Fruit fly (Drosophila melanogaster) whole organism, larva: ENCODE results near the gene CG10214.

Experiments used
- noc ChIP-seq: fragments of 200-800 bp; sonication (Bioruptor generic); optimal IDR thresholded peaks from 3 replicates; lab custom pipeline; 2019; ENCODE audit warnings: missing biosample characterization, mild to moderate bottlenecking, missing genetic modification characterization, moderate library complexity

Gene CG10214

dm6 chr3R:23733771-23734170, 33.5 kb downstream of the CG10214 start:
- no peak for TF ChIP-seq noc (tag; lab: Kevin White, UChicago)

- TF ChIP-seq noc (tag; lab: Kevin White, UChicago) = no peak
Measured at dm6 chr3R:23732990-23733512, 34.2 kb downstream of the CG10214 start, which contains the start of the genes Hmgcr and Rpn9. TSS of gene Hmgcr (plus strand) at chr3R:23733324. TSS of gene Rpn9 (minus strand) at chr3R:23733462.

dm6 chr3R:23732533-23732932, 34.8 kb downstream of the CG10214 start:
- TF ChIP-seq noc (tag; lab: Kevin White, UChicago) = no peak

dm6 chr3R:23730472-23730801, 36.9 kb downstream of the CG10214 start:
- TF ChIP-seq noc (tag; lab: Kevin White, UChicago) = no peak

dm6 chr3R:23729632-23730471, 37.4 kb downstream of the CG10214 start:
- TF ChIP-seq noc (tag; lab: Kevin White, UChicago) = no peak

dm6 chr3R:23729066-23729465, 38.2 kb downstream of the CG10214 start:
- peak; percentile 78 for TF ChIP-seq noc (tag; lab: Kevin White, UChicago)

- no peak for TF ChIP-seq noc (tag; lab: Kevin White, UChicago)
Measured at dm6 chr3R:23728086-23728485, 39.2 kb downstream of the CG10214 start.

dm6 chr3R:23727657-23728056, 39.6 kb downstream of the CG10214 start:
- peak; percentile 69 for TF ChIP-seq noc (tag; lab: Kevin White, UChicago)

dm6 chr3R:23726740-23727139, 40.5 kb downstream of the CG10214 start:
- peak; percentile 98 for TF ChIP-seq noc (tag; lab: Kevin White, UChicago)

dm6 chr3R:23725711-23726349, 41.5 kb downstream of the CG10214 start:
- peak; percentile 61 for TF ChIP-seq noc (tag; lab: Kevin White, UChicago)

- TF ChIP-seq noc (tag; lab: Kevin White, UChicago) = peak; percentile 90
Measured at dm6 chr3R:23724843-23725506, 42.3 kb downstream of the CG10214 start.

dm6 chr3R:23723381-23724034, 43.8 kb downstream of the CG10214 start:
- no peak for TF ChIP-seq noc (tag; lab: Kevin White, UChicago)

dm6 chr3R:23722680-23723372, 44.5 kb downstream of the CG10214 start, which contains the start of gene CG10365:
TSS of gene CG10365 (plus strand) at chr3R:23723331.
- TF ChIP-seq noc (tag; lab: Kevin White, UChicago) = peak; percentile 89

dm6 chr3R:23721936-23722335, 45.4 kb downstream of the CG10214 start:
- TF ChIP-seq noc (tag; lab: Kevin White, UChicago) = peak; percentile 44

dm6 chr3R:23721525-23721924, 45.8 kb downstream of the CG10214 start, which contains the start of gene CG10232:
TSS of gene CG10232 (minus strand) at chr3R:23721625.
- TF ChIP-seq noc (tag; lab: Kevin White, UChicago) = no peak
